Worm (Caenorhabditis elegans) whole organism, young adult: ENCODE results near the gene pot-1.

ENCODE experiments used
- B0019.2 ChIP-seq: fragments of 200-800 bp; sonication (Bioruptor generic); conservative IDR thresholded peaks from 2 replicates; pipeline ENCODE4 v1.3.6; 2022; ENCODE audit warnings: missing genetic modification reagents, missing genetic modification characterization, missing compliant biosample characterization
- C17E4.6 ChIP-seq: fragments of 200-800 bp; sonication (Bioruptor generic); IDR thresholded peaks from 2 replicates; pipeline ENCODE4 v1.3.6; 2022; ENCODE audit warnings: missing genetic modification reagents, missing genetic modification characterization, missing compliant biosample characterization
- F10E7.11 ChIP-seq: sonication (generic microtip); optimal IDR thresholded peaks from 2 replicates; lab custom pipeline; 2017; ENCODE audit warnings: mild to moderate bottlenecking, missing genetic modification characterization, moderate library complexity, missing compliant biosample characterization
- F33H1.4 ChIP-seq: fragments of 200-800 bp; sonication (Bioruptor generic); IDR thresholded peaks from 2 replicates; pipeline ENCODE4 v1.3.6; 2022; ENCODE audit warnings: missing genetic modification reagents, missing genetic modification characterization, missing compliant biosample characterization
- F49E8.2 ChIP-seq: sonication (generic microtip); optimal IDR thresholded peaks from 3 replicates; lab custom pipeline; 2017; ENCODE audit warnings: missing genetic modification characterization, mild to moderate bottlenecking, missing compliant biosample characterization, antibody characterized with exemption, moderate library complexity; ENCODE audit not compliant: insufficient read depth
- F55B11.4 ChIP-seq: sonication (generic microtip); optimal IDR thresholded peaks from 2 replicates; lab custom pipeline; 2016; ENCODE audit warnings: missing compliant biosample characterization, missing genetic modification characterization, borderline replicate concordance; ENCODE audit not compliant: insufficient read depth
- F57C9.4 ChIP-seq: sonication (generic microtip); optimal IDR thresholded peaks from 2 replicates; lab custom pipeline; 2017; ENCODE audit warnings: mild to moderate bottlenecking, missing genetic modification characterization, missing compliant biosample characterization
- K12H6.12 ChIP-seq: fragments of 200-800 bp; sonication (Bioruptor generic); optimal IDR thresholded peaks from 2 replicates; lab custom pipeline; 2018; ENCODE audit warnings: mild to moderate bottlenecking, missing genetic modification characterization, missing compliant biosample characterization
- Y53G8AR.9 ChIP-seq: fragments of 200-800 bp; sonication (Bioruptor generic); conservative IDR thresholded peaks from 2 replicates; pipeline ENCODE4 v1.3.6; 2022; ENCODE audit warnings: missing genetic modification reagents, missing genetic modification characterization, missing compliant biosample characterization
- Y56A3A.18 ChIP-seq: fragments of 200-800 bp; sonication (Bioruptor generic); IDR thresholded peaks from 2 replicates; pipeline ENCODE4 v1.3.6; 2022; ENCODE audit warnings: missing genetic modification reagents, missing genetic modification characterization, missing compliant biosample characterization
- Y67H2A.10 ChIP-seq: fragments of 200-800 bp; sonication (Bioruptor generic); conservative IDR thresholded peaks from 2 replicates; pipeline ENCODE4 v1.3.6; 2022; ENCODE audit warnings: missing genetic modification reagents, missing genetic modification characterization, missing compliant biosample characterization
- Y79H2A.3 ChIP-seq: fragments of 200-800 bp; sonication (Bioruptor generic); conservative IDR thresholded peaks from 2 replicates; pipeline ENCODE4 v1.3.6; 2022; ENCODE audit warnings: missing genetic modification reagents, missing genetic modification characterization, missing compliant biosample characterization
- ama-1 ChIP-seq, 3 experiments: fragments of 150-350 bp in 1 of 3; sonication (generic microtip) in 2 of 3; optimal IDR thresholded peaks; 2 replicates each; lab custom pipeline; 2014 to 2018; ENCODE audit warnings: missing biosample characterization in 2 of 3, missing genetic modification characterization in 2 of 3, missing genetic modification reagents in 2 of 3
- atf-7 ChIP-seq: sonication (generic microtip); optimal IDR thresholded peaks from 2 replicates; lab custom pipeline; 2017; ENCODE audit warnings: mild to moderate bottlenecking, missing genetic modification characterization, missing compliant biosample characterization
- athp-1 ChIP-seq: sonication (generic microtip); optimal IDR thresholded peaks from 2 replicates; lab custom pipeline; 2017; ENCODE audit warnings: mild to moderate bottlenecking, missing genetic modification characterization, missing compliant biosample characterization
- bed-2 ChIP-seq: fragments of 200-800 bp; sonication (Bioruptor generic); IDR thresholded peaks from 2 replicates; pipeline ENCODE4 v1.3.6; 2022; ENCODE audit warnings: missing genetic modification reagents, missing genetic modification characterization, missing compliant biosample characterization
- ceh-40 ChIP-seq: fragments of 200-800 bp; sonication (Bioruptor generic); IDR thresholded peaks from 2 replicates; pipeline ENCODE4 v1.3.6; 2022; ENCODE audit warnings: missing genetic modification characterization, missing compliant biosample characterization
- chd-7 ChIP-seq: sonication (generic microtip); optimal IDR thresholded peaks from 2 replicates; lab custom pipeline; 2016; ENCODE audit warnings: mild to moderate bottlenecking, missing genetic modification characterization, moderate library complexity, missing compliant biosample characterization
- efl-1 ChIP-seq: fragments of 150-350 bp; optimal IDR thresholded peaks from 2 replicates; lab custom pipeline; 2014; ENCODE audit warnings: missing biosample characterization, missing genetic modification reagents, missing genetic modification characterization
- egl-44 ChIP-seq: fragments of 200-800 bp; sonication (Bioruptor generic); IDR thresholded peaks from 2 replicates; pipeline ENCODE4 v1.3.6; 2022; ENCODE audit warnings: missing genetic modification reagents, missing genetic modification characterization, missing compliant biosample characterization
- egrh-3 ChIP-seq: fragments of 200-800 bp; sonication (Bioruptor generic); IDR thresholded peaks from 2 replicates; pipeline ENCODE4 v1.3.6; 2022; ENCODE audit warnings: missing genetic modification reagents, missing genetic modification characterization, missing compliant biosample characterization
- ekl-4 ChIP-seq: fragments of 200-800 bp; sonication (Bioruptor generic); IDR thresholded peaks from 2 replicates; pipeline ENCODE4 v1.3.6; 2022; ENCODE audit warnings: missing genetic modification reagents, missing genetic modification characterization, missing compliant biosample characterization
- gei-17 ChIP-seq: fragments of 200-800 bp; sonication (Bioruptor generic); optimal IDR thresholded peaks from 2 replicates; lab custom pipeline; 2018; ENCODE audit warnings: mild to moderate bottlenecking, missing genetic modification characterization, missing compliant biosample characterization
- him-1 ChIP-seq: sonication (generic microtip); optimal IDR thresholded peaks from 2 replicates; lab custom pipeline; 2016; ENCODE audit warnings: missing genotype, missing genetic modification reagents, missing genetic modification characterization, missing compliant biosample characterization
- hlh-26 ChIP-seq: fragments of 200-800 bp; sonication (Bioruptor generic); conservative IDR thresholded peaks from 2 replicates; pipeline ENCODE4 v1.3.6; 2022; ENCODE audit warnings: missing genetic modification reagents, missing genetic modification characterization, missing compliant biosample characterization
- hmg-1.2 ChIP-seq: fragments of 200-800 bp; sonication (Bioruptor generic); IDR thresholded peaks from 2 replicates; pipeline ENCODE4 v1.3.6; 2022; ENCODE audit warnings: missing genetic modification reagents, missing genetic modification characterization, missing compliant biosample characterization
- hsf-1 ChIP-seq: fragments of 200-800 bp; sonication (Bioruptor generic); IDR thresholded peaks from 2 replicates; pipeline ENCODE4 v1.3.6; 2022; ENCODE audit warnings: missing genetic modification reagents, missing genetic modification characterization, missing compliant biosample characterization
- let-526 ChIP-seq: fragments of 200-800 bp; sonication (Bioruptor generic); IDR thresholded peaks from 2 replicates; pipeline ENCODE4 v1.3.6; 2022; ENCODE audit warnings: missing genetic modification reagents, missing genetic modification characterization, missing compliant biosample characterization
- let-607 ChIP-seq, 2 experiments: fragments of 200-800 bp in 1 of 2; sonication (Bioruptor generic) in 1 of 2; sonication (generic microtip) in 1 of 2; optimal IDR thresholded peaks; 2 replicates each; lab custom pipeline; 2016 to 2018; ENCODE audit warnings: mild to moderate bottlenecking in 2 of 2, missing compliant biosample characterization in 2 of 2, missing genetic modification characterization in 2 of 2, moderate library complexity in 2 of 2, missing genotype in 1 of 2
- lin-40 ChIP-seq: sonication (generic microtip); optimal IDR thresholded peaks from 2 replicates; lab custom pipeline; 2016; ENCODE audit warnings: missing genetic modification characterization, mild to moderate bottlenecking, missing compliant biosample characterization, missing genotype, missing genetic modification reagents
- lsy-27 ChIP-seq: sonication (generic microtip); optimal IDR thresholded peaks from 2 replicates; lab custom pipeline; 2017; ENCODE audit warnings: missing genetic modification characterization, mild to moderate bottlenecking, missing compliant biosample characterization, antibody characterized with exemption, missing genotype, borderline replicate concordance; ENCODE audit not compliant: insufficient read depth
- madf-10 ChIP-seq: sonication (generic microtip); optimal IDR thresholded peaks from 2 replicates; lab custom pipeline; 2016; ENCODE audit warnings: mild to moderate bottlenecking, missing genetic modification characterization, missing compliant biosample characterization
- madf-3 ChIP-seq: fragments of 200-800 bp; sonication (Bioruptor generic); IDR thresholded peaks from 2 replicates; pipeline ENCODE4 v1.3.6; 2022; ENCODE audit warnings: missing genetic modification reagents, missing genetic modification characterization, missing compliant biosample characterization
- mel-28 ChIP-seq: sonication (generic microtip); optimal IDR thresholded peaks from 2 replicates; lab custom pipeline; 2016; ENCODE audit warnings: borderline replicate concordance, mild to moderate bottlenecking, missing genetic modification characterization, missing compliant biosample characterization
- nfyb-1 ChIP-seq: fragments of 200-800 bp; sonication (Bioruptor generic); IDR thresholded peaks from 2 replicates; pipeline ENCODE4 v1.3.6; 2022; ENCODE audit warnings: missing genetic modification reagents, missing genetic modification characterization, missing compliant biosample characterization
- nhr-120 ChIP-seq: fragments of 200-800 bp; sonication (Bioruptor generic); IDR thresholded peaks from 2 replicates; pipeline ENCODE4 v1.3.6; 2022; ENCODE audit warnings: missing genetic modification characterization, missing compliant biosample characterization
- nhr-80 ChIP-seq: sonication (generic microtip); optimal IDR thresholded peaks from 2 replicates; lab custom pipeline; 2016; ENCODE audit warnings: missing genetic modification characterization, missing compliant biosample characterization
- repo-1 ChIP-seq: sonication (generic microtip); optimal IDR thresholded peaks from 2 replicates; lab custom pipeline; 2017; ENCODE audit warnings: mild to moderate bottlenecking, missing genetic modification characterization, missing compliant biosample characterization
- rpc-1 ChIP-seq, 2 experiments: fragments of 150-350 bp in 1 of 2; sonication (generic microtip) in 1 of 2; optimal IDR thresholded peaks; 2 replicates each; lab custom pipeline; 2014 to 2018; ENCODE audit warnings: missing biosample characterization in 1 of 2, missing genetic modification characterization in 1 of 2, missing genetic modification reagents in 1 of 2, missing genotype in 1 of 2
- sea-2 ChIP-seq: fragments of 200-800 bp; sonication (Bioruptor generic); IDR thresholded peaks from 2 replicates; pipeline ENCODE4 v1.3.6; 2022; ENCODE audit warnings: missing genetic modification characterization, missing compliant biosample characterization
- snpc-1.1 ChIP-seq: sonication (generic microtip); optimal IDR thresholded peaks from 2 replicates; lab custom pipeline; 2017; ENCODE audit warnings: missing genetic modification characterization, mild to moderate bottlenecking, missing compliant biosample characterization, antibody characterized with exemption, moderate library complexity, missing genotype, missing genetic modification reagents; ENCODE audit not compliant: insufficient read depth
- snpc-4 ChIP-seq, 5 experiments: fragments of 150-350 bp in 1 of 5; sonication (generic microtip) in 4 of 5; optimal IDR thresholded peaks; 2 replicates each; lab custom pipeline; 2014 to 2018; ENCODE audit warnings: missing genetic modification characterization in 5 of 5, missing biosample characterization in 3 of 5, antibody characterized with exemption in 2 of 5, mild to moderate bottlenecking in 2 of 5, missing compliant biosample characterization in 2 of 5, missing genotype in 2 of 5, moderate library complexity in 2 of 5, missing genetic modification reagents in 1 of 5
- zfh-2 ChIP-seq: fragments of 200-800 bp; sonication (Bioruptor generic); conservative IDR thresholded peaks from 2 replicates; pipeline ENCODE4 v1.3.6; 2022; ENCODE audit warnings: missing genetic modification reagents, missing genetic modification characterization, missing compliant biosample characterization
- zim-3 ChIP-seq: sonication (generic microtip); optimal IDR thresholded peaks from 2 replicates; lab custom pipeline; 2017; ENCODE audit warnings: mild to moderate bottlenecking, missing genetic modification characterization, moderate library complexity, missing compliant biosample characterization

Gene pot-1

ce11 chrIII:7122860-7123259 is 10.6 kb downstream of the pot-1 start, which contains the start of the genes B0280.9 and rpia-1 (continued):
- TF ChIP-seq F55B11.4 (tag; lab: Kevin White, UChicago) (no peak), nfyb-1 (no peak), egrh-3 (GFP tag; lab: Robert Waterston, UW) (no peak), hlh-26 (GFP tag; lab: Robert Waterston, UW) (no peak), snpc-1.1 (peak; percentile 32), ekl-4 (no peak), let-526 (GFP tag; lab: Robert Waterston, UW) (no peak), F10E7.11 (tag; lab: Kevin White, UChicago) (no peak), ama-1 (optimal IDR thresholded peaks at IDR 0.05; lab: Kevin White, UChicago) (no peak), ama-1 (GFP tag; optimal IDR thresholded peaks at IDR 0.05; lab: Kevin White, UChicago) (no peak), B0019.2 (GFP tag; lab: Robert Waterston, UW) (no peak), repo-1 (tag; lab: Kevin White, UChicago) (no peak), lin-40 (tag; lab: Kevin White, UChicago) (no peak), madf-10 (tag; lab: Kevin White, UChicago) (no peak), hsf-1 (GFP tag; lab: Robert Waterston, UW) (no peak), snpc-4 (GFP tag; optimal IDR thresholded peaks at IDR 0.05; lab: Kevin White, UChicago) (no peak), snpc-4 (tag; optimal IDR thresholded peaks at IDR 0.05; lab: Kevin White, UChicago) (peak in 1 of 4 experiments; percentile 13), Y79H2A.3 (GFP tag; lab: Robert Waterston, UW) (no peak), C17E4.6 (GFP tag; lab: Robert Waterston, UW) (no peak), lsy-27 (tag; lab: Kevin White, UChicago) (no peak), sea-2 (no peak), rpc-1 (optimal IDR thresholded peaks at IDR 0.05; lab: Kevin White, UChicago) (no peak), rpc-1 (tag; optimal IDR thresholded peaks at IDR 0.05; lab: Kevin White, UChicago) (no peak), hmg-1.2 (GFP tag; lab: Robert Waterston, UW) (peak; percentile 28; the same call in 1 of the 2 replicates), Y56A3A.18 (GFP tag; lab: Robert Waterston, UW) (no peak), athp-1 (no peak), zfh-2 (no peak), nhr-120 (GFP tag; lab: Robert Waterston, UW) (no peak), efl-1 (GFP tag; lab: Kevin White, UChicago) (no peak), zim-3 (tag; lab: Kevin White, UChicago) (no peak), bed-2 (GFP tag; lab: Robert Waterston, UW) (no peak), F49E8.2 (tag; lab: Kevin White, UChicago) (no peak), K12H6.12 (tag; lab: Kevin White, UChicago) (no peak), F33H1.4 (no peak), gei-17 (GFP tag; lab: Kevin White, UChicago) (no peak), madf-3 (GFP tag; lab: Robert Waterston, UW) (no peak), Y67H2A.10 (GFP tag; lab: Robert Waterston, UW) (no peak), egl-44 (GFP tag; lab: Robert Waterston, UW) (no peak), F57C9.4 (tag; lab: Kevin White, UChicago) (no peak)

- TF ChIP-seq Y53G8AR.9 (GFP tag; lab: Robert Waterston, UW) = 0 out of 2 replicates have a peak, but pooled peaks have one; percentile 13
- peak; percentile 15 for TF ChIP-seq chd-7 (tag; lab: Kevin White, UChicago)
- TF ChIP-seq hsf-1 (GFP tag; lab: Robert Waterston, UW) = 0 out of 2 replicates have a peak, but pooled peaks have one; percentile 37
- peak; percentile 5 for TF ChIP-seq atf-7
- TF ChIP-seq him-1 (tag; lab: Kevin White, UChicago) = peak; percentile 51
- TF ChIP-seq rpc-1 (optimal IDR thresholded peaks at IDR 0.05; lab: Kevin White, UChicago) = no peak
- TF ChIP-seq rpc-1 (tag; optimal IDR thresholded peaks at IDR 0.05; lab: Kevin White, UChicago) = no peak
- TF ChIP-seq nhr-80 (tag; lab: Kevin White, UChicago) = peak; percentile 25
- TF ChIP-seq mel-28 = no peak
- TF ChIP-seq let-607 (tag; optimal IDR thresholded peaks at IDR 0.05; lab: Kevin White, UChicago) = peak in 1 of 2 experiments; percentile 35
- TF ChIP-seq lin-40 (tag; lab: Kevin White, UChicago) = peak; percentile 29
- no peak for TF ChIP-seq ceh-40
- TF ChIP-seq repo-1 (tag; lab: Kevin White, UChicago) = peak; percentile 16
Observed at ce11 chrIII:7120477-7120876, 13.0 kb downstream of the pot-1 start.
